Worm (Caenorhabditis elegans) whole organism, L3 larva: ENCODE results near the gene cut-4.
A peak's percentile ranks its signal among the peaks of the same experiment; 100 is the strongest.

Experiments
- R02D3.7 ChIP-seq: fragments of 150-350 bp; optimal IDR thresholded peaks from 2 replicates; lab custom pipeline; 2014; ENCODE audit warnings: missing biosample characterization, missing genetic modification characterization
- ZK546.5 ChIP-seq: sonication (generic microtip); optimal IDR thresholded peaks from 2 replicates; lab custom pipeline; 2017; ENCODE audit warnings: missing biosample characterization, missing genetic modification characterization
- aly-2 ChIP-seq: fragments of 150-350 bp; optimal IDR thresholded peaks from 2 replicates; lab custom pipeline; 2014; ENCODE audit warnings: missing biosample characterization, missing genetic modification characterization
- ama-1 ChIP-seq: fragments of 150-350 bp; optimal IDR thresholded peaks from 2 replicates; lab custom pipeline; 2018
- ceh-16 ChIP-seq: sonication (generic microtip); optimal IDR thresholded peaks from 2 replicates; lab custom pipeline; 2017; ENCODE audit warnings: missing biosample characterization, missing genetic modification characterization
- ceh-28 ChIP-seq: fragments of 150-350 bp; optimal IDR thresholded peaks from 2 replicates; lab custom pipeline; 2014; ENCODE audit warnings: missing biosample characterization, missing genetic modification reagents, missing genetic modification characterization
- ceh-82 ChIP-seq: fragments of 150-350 bp; optimal IDR thresholded peaks from 2 replicates; lab custom pipeline; 2014; ENCODE audit warnings: missing biosample characterization, missing genetic modification characterization
- ceh-9 ChIP-seq: sonication (generic microtip); optimal IDR thresholded peaks from 2 replicates; lab custom pipeline; 2018; ENCODE audit warnings: missing biosample characterization, missing genetic modification characterization
- daf-12 ChIP-seq: fragments of 150-350 bp; optimal IDR thresholded peaks from 2 replicates; lab custom pipeline; 2014; ENCODE audit warnings: missing biosample characterization, missing genetic modification reagents, missing genetic modification characterization
- egl-27 ChIP-seq: sonication (generic microtip); optimal IDR thresholded peaks from 4 replicates; lab custom pipeline; 2017; ENCODE audit warnings: missing biosample characterization, missing genetic modification reagents, missing genetic modification characterization
- elt-1 ChIP-seq: fragments of 150-350 bp; optimal IDR thresholded peaks from 2 replicates; lab custom pipeline; 2014; ENCODE audit warnings: missing biosample characterization, missing genetic modification characterization
- elt-2 ChIP-seq: sonication (generic microtip); optimal IDR thresholded peaks from 2 replicates; lab custom pipeline; 2016; ENCODE audit warnings: missing genetic modification reagents, mild to moderate bottlenecking, missing genetic modification characterization, missing compliant biosample characterization
- elt-3 ChIP-seq, 3 experiments: fragments of 150-350 bp in 1 of 3; sonication (generic microtip) in 2 of 3; optimal IDR thresholded peaks; 2 replicates in 2 of 3; 4 replicates in 1 of 3; lab custom pipeline; 2014 to 2017; ENCODE audit warnings: missing biosample characterization in 3 of 3, missing genetic modification characterization in 3 of 3
- fkh-2 ChIP-seq: fragments of 150-350 bp; optimal IDR thresholded peaks from 2 replicates; lab custom pipeline; 2014; ENCODE audit warnings: missing biosample characterization, missing genetic modification reagents, missing genetic modification characterization
- fos-1 ChIP-seq: fragments of 150-350 bp; optimal IDR thresholded peaks from 2 replicates; lab custom pipeline; 2014; ENCODE audit warnings: missing biosample characterization, missing genetic modification characterization
- hmg-11 ChIP-seq: sonication (generic microtip); optimal IDR thresholded peaks from 2 replicates; lab custom pipeline; 2016; ENCODE audit warnings: missing genetic modification characterization, missing compliant biosample characterization
- jun-1 ChIP-seq: fragments of 150-350 bp; optimal IDR thresholded peaks from 2 replicates; lab custom pipeline; 2014; ENCODE audit warnings: missing biosample characterization, missing genetic modification reagents, missing genetic modification characterization
- lin-15B ChIP-seq: fragments of 150-350 bp; optimal IDR thresholded peaks from 2 replicates; lab custom pipeline; 2014; ENCODE audit warnings: missing biosample characterization, missing genetic modification characterization
- lin-39 ChIP-seq: fragments of 150-350 bp; optimal IDR thresholded peaks from 2 replicates; lab custom pipeline; 2018; ENCODE audit warnings: missing biosample characterization, missing genetic modification reagents, missing genetic modification characterization
- lsy-12 ChIP-seq: sonication (generic microtip); optimal IDR thresholded peaks from 2 replicates; lab custom pipeline; 2016; ENCODE audit warnings: mild to moderate bottlenecking, missing genetic modification characterization, missing compliant biosample characterization
- mdl-1 ChIP-seq: fragments of 150-350 bp; optimal IDR thresholded peaks from 2 replicates; lab custom pipeline; 2014; ENCODE audit warnings: missing biosample characterization, missing genetic modification characterization
- nfya-1 ChIP-seq: sonication (generic microtip); optimal IDR thresholded peaks from 2 replicates; lab custom pipeline; 2017; ENCODE audit warnings: missing genetic modification characterization, mild to moderate bottlenecking, missing compliant biosample characterization, antibody characterized with exemption, moderate library complexity; ENCODE audit not compliant: insufficient read depth
- nhr-11 ChIP-seq: fragments of 150-350 bp; optimal IDR thresholded peaks from 2 replicates; lab custom pipeline; 2014; ENCODE audit warnings: missing biosample characterization, missing genetic modification characterization
- nhr-12 ChIP-seq: fragments of 150-350 bp; optimal IDR thresholded peaks from 2 replicates; lab custom pipeline; 2014; ENCODE audit warnings: missing biosample characterization, missing genetic modification characterization
- nhr-23 ChIP-seq: fragments of 150-350 bp; optimal IDR thresholded peaks from 2 replicates; lab custom pipeline; 2014; ENCODE audit warnings: missing biosample characterization, missing genetic modification reagents, missing genetic modification characterization
- nhr-237 ChIP-seq: fragments of 150-350 bp; optimal IDR thresholded peaks from 2 replicates; lab custom pipeline; 2014; ENCODE audit warnings: missing biosample characterization, missing genetic modification characterization
- nhr-25 ChIP-seq: sonication (generic microtip); optimal IDR thresholded peaks from 2 replicates; lab custom pipeline; 2017; ENCODE audit warnings: missing biosample characterization, missing genetic modification characterization
- nhr-28 ChIP-seq: fragments of 150-350 bp; optimal IDR thresholded peaks from 2 replicates; lab custom pipeline; 2014; ENCODE audit warnings: missing biosample characterization, missing genetic modification characterization
- nhr-43 ChIP-seq: sonication (generic microtip); optimal IDR thresholded peaks from 2 replicates; lab custom pipeline; 2016; ENCODE audit warnings: mild to moderate bottlenecking, missing genetic modification characterization, missing compliant biosample characterization; ENCODE audit not compliant: poor library complexity, severe bottlenecking
- nhr-67 ChIP-seq: fragments of 150-350 bp; optimal IDR thresholded peaks from 2 replicates; lab custom pipeline; 2014; ENCODE audit warnings: missing biosample characterization, missing genetic modification characterization
- nhr-76 ChIP-seq: fragments of 150-350 bp; sonication (generic microtip); optimal IDR thresholded peaks from 5 replicates; lab custom pipeline; 2014; ENCODE audit warnings: missing biosample characterization, missing genetic modification characterization
- nhr-77 ChIP-seq: fragments of 150-350 bp; optimal IDR thresholded peaks from 2 replicates; lab custom pipeline; 2014; ENCODE audit warnings: missing biosample characterization, missing genetic modification characterization
- pha-4 ChIP-seq: fragments of 150-350 bp; optimal IDR thresholded peaks from 2 replicates; lab custom pipeline; 2014; ENCODE audit warnings: missing biosample characterization, missing genetic modification reagents, missing genetic modification characterization
- pqm-1 ChIP-seq: fragments of 150-350 bp; optimal IDR thresholded peaks from 2 replicates; lab custom pipeline; 2017; ENCODE audit warnings: missing biosample characterization, missing genetic modification characterization, inconsistent platforms
- sea-2 ChIP-seq: fragments of 150-350 bp; sonication (generic microtip); optimal IDR thresholded peaks from 4 replicates; lab custom pipeline; 2014; ENCODE audit warnings: missing biosample characterization, missing genetic modification reagents, missing genetic modification characterization
- skn-1 ChIP-seq: fragments of 150-350 bp; optimal IDR thresholded peaks from 2 replicates; lab custom pipeline; 2014; ENCODE audit warnings: missing biosample characterization, missing genetic modification characterization
- snpc-4 ChIP-seq: fragments of 150-350 bp; optimal IDR thresholded peaks from 2 replicates; lab custom pipeline; 2014; ENCODE audit warnings: missing biosample characterization, missing genetic modification characterization
- tbx-2 ChIP-seq: sonication (generic microtip); optimal IDR thresholded peaks from 2 replicates; lab custom pipeline; 2016; ENCODE audit warnings: mild to moderate bottlenecking, missing genetic modification characterization, missing compliant biosample characterization
- unc-39 ChIP-seq: sonication (generic microtip); optimal IDR thresholded peaks from 4 replicates; lab custom pipeline; 2017; ENCODE audit warnings: missing biosample characterization, missing genetic modification characterization
- zag-1 ChIP-seq: fragments of 150-350 bp; optimal IDR thresholded peaks from 2 replicates; lab custom pipeline; 2014; ENCODE audit warnings: missing biosample characterization, missing genetic modification characterization
- ztf-11 ChIP-seq: fragments of 150-350 bp; optimal IDR thresholded peaks from 2 replicates; lab custom pipeline; 2014; ENCODE audit warnings: missing biosample characterization, missing genetic modification characterization
- ztf-4 ChIP-seq: fragments of 150-350 bp; optimal IDR thresholded peaks from 2 replicates; lab custom pipeline; 2014; ENCODE audit warnings: missing biosample characterization, missing genetic modification characterization

cut-4 gene

ce11 chrII:10390250-10390821 lies 45.6 kb upstream of the cut-4 start (continued):
- TF ChIP-seq sea-2 (GFP tag; lab: Kevin White, UChicago): no peak
- no peak for TF ChIP-seq elt-1 (tag; lab: Kevin White, UChicago)

ce11 chrII:10390854-10391253 lies 45.1 kb upstream of the cut-4 start, which contains the start of the genes T09F3.2 and T09F3.7:
Gene T09F3.2, plus strand, starts transcription at chrII:10391154.
Gene T09F3.7, plus strand, starts transcription at chrII:10391168.
- TF ChIP-seq nhr-76 (tag; lab: Kevin White, UChicago) (no peak), ztf-4 (tag; lab: Kevin White, UChicago) (no peak), zag-1 (tag; lab: Kevin White, UChicago) (no peak), lin-39 (tag; lab: Kevin White, UChicago) (no peak), nhr-11 (tag; lab: Kevin White, UChicago) (no peak), ama-1 (lab: Kevin White, UChicago) (peak; percentile 4)
- TF ChIP-seq, all 47 proteins: peak for 1

- TF ChIP-seq ceh-82 (no peak), unc-39 (tag; lab: Kevin White, UChicago) (no peak), elt-2 (tag; lab: Kevin White, UChicago) (no peak), fos-1 (tag; lab: Kevin White, UChicago) (no peak), ZK546.5 (tag; lab: Kevin White, UChicago) (no peak), elt-3 (tag; optimal IDR thresholded peaks at IDR 0.05; lab: Kevin White, UChicago) (no peak), sea-2 (GFP tag; lab: Kevin White, UChicago) (no peak), nhr-237 (tag; lab: Kevin White, UChicago) (no peak), nfya-1 (tag; lab: Kevin White, UChicago) (no peak), snpc-4 (tag; lab: Kevin White, UChicago) (no peak), ztf-11 (no peak), pqm-1 (no peak), ama-1 (lab: Kevin White, UChicago) (no peak), tbx-2 (tag; lab: Kevin White, UChicago) (no peak), nhr-43 (tag; lab: Kevin White, UChicago) (no peak)
Observed at ce11 chrII:10393282-10394179, 42.4 kb upstream of the cut-4 start, which contains the start of gene gpd-1. Gene gpd-1, plus strand, starts transcription at chrII:10394129.

ce11 chrII:10395303-10395757 lies 40.6 kb upstream of the cut-4 start, which contains the start of gene T09F3.4:
Gene T09F3.4, plus strand, starts transcription at chrII:10395707.
- TF ChIP-seq skn-1 (tag; lab: Kevin White, UChicago) (no peak), ceh-82 (no peak), fkh-2 (tag; lab: Kevin White, UChicago) (no peak), nhr-23 (peak; percentile 58), nhr-67 (tag; lab: Kevin White, UChicago) (no peak), ztf-11 (no peak), aly-2 (tag; lab: Kevin White, UChicago) (no peak), ztf-4 (tag; lab: Kevin White, UChicago) (no peak), nhr-28 (tag; lab: Kevin White, UChicago) (no peak), lsy-12 (tag; lab: Kevin White, UChicago) (no peak), jun-1 (no peak), pqm-1 (peak; percentile 2), pha-4 (tag; lab: Kevin White, UChicago) (peak; percentile 70), elt-3 (tag; optimal IDR thresholded peaks at IDR 0.05; lab: Kevin White, UChicago) (no peak), ceh-28 (tag; lab: Kevin White, UChicago) (no peak), fos-1 (tag; lab: Kevin White, UChicago) (no peak), tbx-2 (tag; lab: Kevin White, UChicago) (no peak), nhr-76 (tag; lab: Kevin White, UChicago) (no peak), ceh-16 (no peak), nfya-1 (tag; lab: Kevin White, UChicago) (peak; percentile 69), nhr-11 (tag; lab: Kevin White, UChicago) (no peak), nhr-237 (tag; lab: Kevin White, UChicago) (no peak), R02D3.7 (tag; lab: Kevin White, UChicago) (no peak), lin-15B (peak; percentile 52), elt-1 (tag; lab: Kevin White, UChicago) (no peak), daf-12 (tag; lab: Kevin White, UChicago) (no peak), nhr-25 (no peak), ceh-9 (tag; lab: Kevin White, UChicago) (no peak), sea-2 (GFP tag; lab: Kevin White, UChicago) (no peak), hmg-11 (tag; lab: Kevin White, UChicago) (peak; percentile 35), snpc-4 (tag; lab: Kevin White, UChicago) (peak; percentile 70), ZK546.5 (tag; lab: Kevin White, UChicago) (no peak), nhr-77 (tag; lab: Kevin White, UChicago) (no peak), nhr-43 (tag; lab: Kevin White, UChicago) (peak; percentile 68), mdl-1 (tag; lab: Kevin White, UChicago) (no peak), nhr-12 (tag; lab: Kevin White, UChicago) (no peak), egl-27 (tag; lab: Kevin White, UChicago) (no peak)
